Worm (Caenorhabditis elegans): ENCODE measurements around the gene C29E4.17.

ce11 chrIII:7941417-7941816 is 19.1 kb downstream of the C29E4.17 start, which contains the start of gene kle-2:
- TF ChIP-seq lin-39 (tag; optimal IDR thresholded peaks at IDR 0.05) (no peak), gmeb-1 (tag; optimal IDR thresholded peaks at IDR 0.05) (no peak), ztf-11 (tag; optimal IDR thresholded peaks at IDR 0.05) (no peak)
